Fruit fly (Drosophila melanogaster) whole organism, adult: Measurements from ENCODE around the gene p38c.

ENCODE experiments used
- cic ChIP-seq: fragments of 200-800 bp; sonication (Bioruptor generic); optimal IDR thresholded peaks from 2 replicates; lab custom pipeline; 2017; ENCODE audit warnings: missing biosample characterization, mild to moderate bottlenecking, missing genetic modification characterization, moderate library complexity
- cnc ChIP-seq, 2 experiments: fragments of >200 bp; optimal IDR thresholded peaks; 2 replicates each; lab custom pipeline; 2017
- kay ChIP-seq: fragments of 200-800 bp; sonication (Bioruptor generic); peaks from one replicate; lab custom pipeline; 2016; ENCODE audit warnings: missing biosample characterization, missing genetic modification characterization, borderline replicate concordance
- pad ChIP-seq: fragments of 200-800 bp; sonication (Bioruptor generic); optimal IDR thresholded peaks from 3 replicates; lab custom pipeline; 2017; ENCODE audit warnings: missing biosample characterization, missing genetic modification characterization, mild to moderate bottlenecking, moderate library complexity, missing genetic modification reagents

DNA sequence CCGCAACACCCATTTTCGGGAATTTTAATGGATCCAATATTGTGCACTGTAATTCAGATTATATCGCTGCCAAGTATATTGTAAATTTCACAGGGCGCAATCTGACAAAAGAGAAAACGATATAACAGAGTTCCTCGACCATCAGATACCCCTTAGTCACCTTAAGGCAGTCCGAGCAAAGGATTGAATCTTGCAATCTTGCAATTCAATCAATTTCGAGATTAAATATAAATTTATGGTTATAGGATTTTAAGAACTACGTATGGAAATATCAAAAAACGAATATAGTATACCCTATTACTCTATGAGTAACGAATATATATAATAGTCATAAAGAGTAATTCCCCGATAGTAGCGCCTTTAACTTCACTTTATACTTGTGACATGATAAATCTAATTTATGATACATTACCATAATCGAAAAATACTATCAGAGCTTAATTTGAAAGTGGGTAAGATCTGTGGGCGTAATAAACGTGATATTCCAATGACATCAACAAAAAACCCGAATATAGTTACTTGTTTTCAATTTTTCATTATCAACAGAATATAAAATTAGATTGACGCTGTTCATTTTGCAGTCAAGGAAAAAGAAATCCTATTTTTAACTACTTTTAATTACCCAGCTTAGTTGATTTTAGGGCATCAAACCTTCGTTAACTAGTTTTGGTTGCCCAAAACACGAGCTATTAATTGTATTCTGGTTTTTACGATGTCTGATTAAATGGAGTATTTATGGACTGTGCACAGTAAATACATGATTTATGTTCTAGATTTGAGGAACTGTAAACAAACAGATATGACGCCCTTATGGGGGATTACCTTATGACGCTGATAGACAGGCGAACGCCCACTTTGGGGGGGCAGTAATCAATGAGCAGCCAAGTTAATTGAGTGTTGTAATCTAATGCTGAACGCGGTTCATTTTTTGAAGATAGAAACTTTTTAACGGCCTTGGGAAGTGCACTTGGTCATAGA lies 11.2 kb downstream of the p38c start:
- TF ChIP-seq cic (GFP tag; lab: Kevin White, UChicago), result peak; percentile 54
- TF ChIP-seq pad, result no peak
- no peak for TF ChIP-seq kay (GFP tag; lab: Kevin White, UChicago)
- TF ChIP-seq cnc (optimal IDR thresholded peaks at IDR 0.05; lab: Kevin White, UChicago), result no peak
